Fruit fly (Drosophila melanogaster) whole organism, embryonic: ENCODE measurements around the gene CG31131.

ENCODE experiments used
- Awh ChIP-seq: fragments of 200-800 bp; sonication (Bioruptor generic); IDR thresholded peaks from 2 replicates; pipeline ENCODE4, ENCODE4 v1.3.6; 2022; ENCODE audit warnings: missing biosample characterization, missing genetic modification characterization
- Bteb2 ChIP-seq: fragments of 200-800 bp; sonication (Bioruptor generic); optimal IDR thresholded peaks from 2 replicates; lab custom pipeline; 2016; ENCODE audit warnings: missing biosample characterization, missing genetic modification characterization
- CG10209 ChIP-seq: fragments of 200-800 bp; sonication (Bioruptor generic); optimal IDR thresholded peaks from 3 replicates; lab custom pipeline; 2017; ENCODE audit warnings: missing biosample characterization, mild to moderate bottlenecking, missing genetic modification characterization, missing genetic modification reagents
- CG10959 ChIP-seq: fragments of 200-800 bp; sonication (Bioruptor generic); IDR thresholded peaks from 2 replicates; pipeline ENCODE4 v1.3.6; 2022; ENCODE audit warnings: missing biosample characterization, missing genetic modification characterization
- CG11695 ChIP-seq: fragments of 200-800 bp; sonication (Bioruptor generic); IDR thresholded peaks from 3 replicates; pipeline ENCODE4 v1.3.6; 2022; ENCODE audit warnings: missing biosample characterization, missing genetic modification characterization
- CG12219 ChIP-seq: fragments of 200-800 bp; sonication (Bioruptor generic); optimal IDR thresholded peaks from 3 replicates; lab custom pipeline; 2018; ENCODE audit warnings: missing biosample characterization, mild to moderate bottlenecking, missing genetic modification characterization
- CG13123 ChIP-seq: fragments of 200-800 bp; sonication (Bioruptor generic); optimal IDR thresholded peaks from 2 replicates; lab custom pipeline; 2016; ENCODE audit warnings: missing biosample characterization, missing genetic modification characterization
- CG13287 ChIP-seq: fragments of 200-800 bp; sonication (Bioruptor generic); IDR thresholded peaks from 2 replicates; pipeline ENCODE4 v1.3.6; 2022; ENCODE audit warnings: missing biosample characterization, missing genetic modification characterization; ENCODE audit not compliant: partially characterized antibody
- CG15696 ChIP-seq: fragments of 200-800 bp; sonication (Bioruptor generic); optimal IDR thresholded peaks from 2 replicates; lab custom pipeline; 2019; ENCODE audit warnings: missing biosample characterization, mild to moderate bottlenecking, missing genetic modification characterization, moderate library complexity
- CG1602 ChIP-seq: fragments of 200-800 bp; sonication (Bioruptor generic); optimal IDR thresholded peaks from 3 replicates; lab custom pipeline; 2016; ENCODE audit warnings: missing biosample characterization, missing genetic modification characterization
- CG18599 ChIP-seq: fragments of 200-800 bp; sonication (Bioruptor generic); optimal IDR thresholded peaks from 3 replicates; lab custom pipeline; 2017; ENCODE audit warnings: missing biosample characterization, missing genetic modification characterization, mild to moderate bottlenecking, moderate library complexity, missing genetic modification reagents
- CG30020 ChIP-seq: fragments of 200-800 bp; optimal IDR thresholded peaks from 2 replicates; lab custom pipeline; 2019; ENCODE audit warnings: missing biosample characterization, mild to moderate bottlenecking, missing genetic modification characterization, moderate library complexity
- CG31388 ChIP-seq: fragments of 200-800 bp; sonication (Bioruptor generic); optimal IDR thresholded peaks from 2 replicates; lab custom pipeline; 2016; ENCODE audit warnings: missing biosample characterization, missing genetic modification characterization
- CG3407 ChIP-seq: fragments of 200-800 bp; sonication (Bioruptor generic); optimal IDR thresholded peaks from 2 replicates; lab custom pipeline; 2018; ENCODE audit warnings: missing biosample characterization, mild to moderate bottlenecking, missing genetic modification characterization
- CG3995 ChIP-seq: fragments of 200-800 bp; sonication (Bioruptor generic); optimal IDR thresholded peaks from 3 replicates; lab custom pipeline; 2016; ENCODE audit warnings: missing biosample characterization, missing genetic modification characterization
- CG4820 ChIP-seq: fragments of 200-800 bp; sonication (Bioruptor generic); optimal IDR thresholded peaks from 3 replicates; lab custom pipeline; 2016; ENCODE audit warnings: missing biosample characterization, missing genetic modification characterization
- CG6683 ChIP-seq: fragments of 200-800 bp; sonication (Bioruptor generic); optimal IDR thresholded peaks from 2 replicates; lab custom pipeline; 2017; ENCODE audit warnings: missing biosample characterization, mild to moderate bottlenecking, missing genetic modification characterization, missing genetic modification reagents
- CG7928 ChIP-seq: fragments of 200-800 bp; sonication (Bioruptor generic); optimal IDR thresholded peaks from 2 replicates; lab custom pipeline; 2017; ENCODE audit warnings: missing biosample characterization, mild to moderate bottlenecking, missing genetic modification characterization
- Deaf1 ChIP-seq: fragments of 200-800 bp; optimal IDR thresholded peaks from 3 replicates; lab custom pipeline; 2019; ENCODE audit warnings: missing biosample characterization, mild to moderate bottlenecking, missing genetic modification characterization, moderate library complexity
- Meics ChIP-seq: fragments of 200-800 bp; sonication (Bioruptor generic); optimal IDR thresholded peaks from 2 replicates; lab custom pipeline; 2017; ENCODE audit warnings: missing biosample characterization, mild to moderate bottlenecking, missing genetic modification characterization
- Opbp ChIP-seq: fragments of 200-800 bp; sonication (Bioruptor generic); IDR thresholded peaks from 3 replicates; pipeline ENCODE4 v1.3.6; 2022; ENCODE audit warnings: missing biosample characterization, missing genetic modification characterization; ENCODE audit not compliant: partially characterized antibody
- PHDP ChIP-seq: fragments of 200-800 bp; sonication (Bioruptor generic); optimal IDR thresholded peaks from 3 replicates; lab custom pipeline; 2018; ENCODE audit warnings: missing biosample characterization, mild to moderate bottlenecking, missing genetic modification characterization, moderate library complexity
- Ptx1 ChIP-seq: fragments of 200-800 bp; sonication (Bioruptor generic); IDR thresholded peaks from 2 replicates; pipeline ENCODE4 v1.3.6; 2022; ENCODE audit warnings: missing biosample characterization, missing genetic modification characterization
- Ssrp ChIP-seq: fragments of 200-800 bp; sonication (Bioruptor generic); optimal IDR thresholded peaks from 2 replicates; lab custom pipeline; 2018; ENCODE audit warnings: missing biosample characterization, mild to moderate bottlenecking, missing genetic modification characterization, moderate library complexity
- TFAM ChIP-seq: fragments of 200-800 bp; sonication (Bioruptor generic); optimal IDR thresholded peaks from 2 replicates; lab custom pipeline; 2017; ENCODE audit warnings: missing biosample characterization, missing genetic modification characterization, inconsistent platforms
- aop ChIP-seq: fragments of 200-800 bp; sonication (Bioruptor generic); IDR thresholded peaks from 2 replicates; pipeline ENCODE4 v1.3.6; 2022; ENCODE audit warnings: missing biosample characterization, missing genetic modification characterization
- ato ChIP-seq: fragments of 200-800 bp; sonication (Bioruptor generic); IDR thresholded peaks from 2 replicates; pipeline ENCODE4 v1.3.6; 2022; ENCODE audit warnings: missing biosample characterization, missing genetic modification characterization; ENCODE audit not compliant: partially characterized antibody
- cato ChIP-seq: fragments of 200-800 bp; sonication (Bioruptor generic); optimal IDR thresholded peaks from 2 replicates; lab custom pipeline; 2016; ENCODE audit warnings: missing biosample characterization, missing genetic modification characterization, borderline replicate concordance
- cg ChIP-seq: fragments of 200-800 bp; sonication (Bioruptor generic); optimal IDR thresholded peaks from 3 replicates; lab custom pipeline; 2019; ENCODE audit warnings: missing biosample characterization, mild to moderate bottlenecking, missing genetic modification characterization, moderate library complexity
- ci ChIP-seq: fragments of 200-800 bp; sonication (Bioruptor generic); IDR thresholded peaks from 3 replicates; pipeline ENCODE4 v1.3.6; 2022; ENCODE audit warnings: missing biosample characterization, missing genetic modification characterization
- croc ChIP-seq: fragments of 200-800 bp; sonication (Bioruptor generic); conservative IDR thresholded peaks from 3 replicates; pipeline ENCODE4 v1.3.6; 2022; ENCODE audit warnings: missing biosample characterization, missing genetic modification characterization
- emc ChIP-seq: fragments of 200-800 bp; sonication (Bioruptor generic); optimal IDR thresholded peaks from 2 replicates; lab custom pipeline; 2016; ENCODE audit warnings: missing biosample characterization, missing genetic modification characterization
- eyg ChIP-seq: fragments of 200-800 bp; sonication (Bioruptor generic); optimal IDR thresholded peaks from 3 replicates; lab custom pipeline; 2016; ENCODE audit warnings: missing biosample characterization, missing genetic modification characterization
- fd102C ChIP-seq: fragments of 200-800 bp; sonication (Bioruptor generic); optimal IDR thresholded peaks from 2 replicates; lab custom pipeline; 2018; ENCODE audit warnings: missing biosample characterization, mild to moderate bottlenecking, missing genetic modification characterization, moderate library complexity
- gfzf ChIP-seq: fragments of 200-800 bp; sonication (Bioruptor generic); optimal IDR thresholded peaks from 2 replicates; lab custom pipeline; 2016; ENCODE audit warnings: missing biosample characterization, mild to moderate bottlenecking, missing genetic modification characterization, moderate library complexity
- ham ChIP-seq: fragments of 200-800 bp; sonication (Bioruptor generic); IDR thresholded peaks from 2 replicates; pipeline ENCODE4 v1.3.6; 2022; ENCODE audit warnings: missing biosample characterization, missing genetic modification characterization
- her ChIP-seq: fragments of 200-800 bp; sonication (Bioruptor generic); optimal IDR thresholded peaks from 2 replicates; lab custom pipeline; 2016; ENCODE audit warnings: missing biosample characterization, missing genetic modification characterization
- ken ChIP-seq: fragments of 200-800 bp; sonication (Bioruptor generic); IDR thresholded peaks from 3 replicates; pipeline ENCODE4 v1.3.6; 2022; ENCODE audit warnings: missing biosample characterization, missing genetic modification characterization
- luna ChIP-seq: fragments of 200-800 bp; sonication (Bioruptor generic); optimal IDR thresholded peaks from 2 replicates; lab custom pipeline; 2016; ENCODE audit warnings: missing biosample characterization, missing genetic modification characterization
- maf-S ChIP-seq: fragments of 200-800 bp; sonication (Bioruptor generic); optimal IDR thresholded peaks from 2 replicates; lab custom pipeline; 2016; ENCODE audit warnings: missing biosample characterization, missing genetic modification characterization
- nau ChIP-seq: fragments of 200-800 bp; sonication (Bioruptor generic); optimal IDR thresholded peaks from 3 replicates; lab custom pipeline; 2017; ENCODE audit warnings: missing biosample characterization, mild to moderate bottlenecking, missing genetic modification characterization, missing genetic modification reagents
- nerfin-1 ChIP-seq: fragments of 200-800 bp; sonication (Bioruptor generic); optimal IDR thresholded peaks from 3 replicates; lab custom pipeline; 2019; ENCODE audit warnings: missing biosample characterization, mild to moderate bottlenecking, missing genetic modification characterization, moderate library complexity
- pfk ChIP-seq: fragments of 200-800 bp; sonication (Bioruptor generic); optimal IDR thresholded peaks from 2 replicates; lab custom pipeline; 2018; ENCODE audit warnings: missing biosample characterization, mild to moderate bottlenecking, missing genetic modification characterization, moderate library complexity
- salm ChIP-seq: fragments of 200-800 bp; sonication (Bioruptor generic); optimal IDR thresholded peaks from 2 replicates; lab custom pipeline; 2018; ENCODE audit warnings: missing biosample characterization, mild to moderate bottlenecking, missing genetic modification characterization
- slou ChIP-seq: fragments of 200-800 bp; sonication (Bioruptor generic); optimal IDR thresholded peaks from 3 replicates; lab custom pipeline; 2016; ENCODE audit warnings: missing biosample characterization, missing genetic modification characterization
- so ChIP-seq: fragments of 200-800 bp; sonication (Bioruptor generic); IDR thresholded peaks from 3 replicates; pipeline ENCODE4 v1.3.6; 2022; ENCODE audit warnings: missing biosample characterization, missing genetic modification characterization
- sqz ChIP-seq: fragments of 200-800 bp; sonication (Bioruptor generic); optimal IDR thresholded peaks from 3 replicates; lab custom pipeline; 2018; ENCODE audit warnings: missing biosample characterization, mild to moderate bottlenecking, missing genetic modification characterization
- sr ChIP-seq: fragments of 200-800 bp; sonication (Bioruptor generic); IDR thresholded peaks from 3 replicates; pipeline ENCODE4 v1.3.6; 2022; ENCODE audit warnings: missing biosample characterization, missing genetic modification characterization
- ssp ChIP-seq: fragments of 200-800 bp; sonication (Bioruptor generic); IDR thresholded peaks from 2 replicates; pipeline ENCODE4 v1.3.6; 2022; ENCODE audit warnings: missing biosample characterization, missing genetic modification characterization
- zfh1 ChIP-seq: fragments of 200-800 bp; sonication (Bioruptor generic); IDR thresholded peaks from 3 replicates; pipeline ENCODE4 v1.3.6; 2022; ENCODE audit warnings: missing biosample characterization, missing genetic modification characterization

The CG31131 gene

dm6 chr3R:27922673-27923175 is 40.3 kb downstream of the CG31131 start, which contains the start of gene RpL4 (continued):
- TF ChIP-seq cato (GFP tag; lab: Kevin White, UChicago) (peak; percentile 62), eyg (GFP tag; lab: Kevin White, UChicago) (peak; percentile 73), pfk (GFP tag; lab: Kevin White, UChicago) (peak; percentile 83), CG1602 (GFP tag; lab: Kevin White, UChicago) (peak; percentile 39), croc (no peak), CG6683 (GFP tag; lab: Kevin White, UChicago) (peak; percentile 69), ssp (GFP tag; lab: Robert Waterston, UW) (no peak), CG4820 (GFP tag; lab: Kevin White, UChicago) (peak; percentile 56), PHDP (peak; percentile 82), aop (GFP tag; lab: Robert Waterston, UW) (no peak), CG7928 (GFP tag; lab: Kevin White, UChicago) (peak; percentile 56), CG31388 (GFP tag; lab: Kevin White, UChicago) (peak; percentile 9), CG13287 (GFP tag; lab: Robert Waterston, UW) (no peak; the same call in 1 of the 2 replicates), fd102C (GFP tag; lab: Kevin White, UChicago) (peak; percentile 84), Deaf1 (tag; lab: Kevin White, UChicago) (peak; percentile 17), her (GFP tag; lab: Kevin White, UChicago) (peak; percentile 68), TFAM (GFP tag; lab: Kevin White, UChicago) (peak; percentile 31), CG15696 (tag; lab: Kevin White, UChicago) (no peak), Bteb2 (GFP tag; lab: Kevin White, UChicago) (peak; percentile 72), ken (GFP tag; lab: Robert Waterston, UW) (peak; percentile 83), CG10959 (no peak; the same call in 1 of the 2 replicates), ci (GFP tag; lab: Robert Waterston, UW) (peak; percentile 97), gfzf (GFP tag; lab: Kevin White, UChicago) (peak; percentile 4), ham (GFP tag; lab: Robert Waterston, UW) (no peak), cg (GFP tag; lab: Kevin White, UChicago) (no peak), Awh (GFP tag; lab: Robert Waterston, UW) (peak; percentile 84), CG3995 (GFP tag; lab: Kevin White, UChicago) (peak; percentile 55), Ptx1 (peak; percentile 71), so (GFP tag; lab: Robert Waterston, UW) (peak; percentile 70; the same call in 2 of the 3 replicates), sqz (peak; percentile 90), CG11695 (GFP tag; lab: Robert Waterston, UW) (peak; percentile 70), sr (GFP tag; lab: Robert Waterston, UW) (peak; percentile 89), luna (peak; percentile 79), Meics (GFP tag; lab: Kevin White, UChicago) (peak; percentile 93), salm (tag; lab: Kevin White, UChicago) (peak; percentile 76), ato (no peak), CG18599 (GFP tag; lab: Kevin White, UChicago) (peak; percentile 81), Opbp (0 out of 3 replicates have a peak, but pooled peaks have one; percentile 31), maf-S (GFP tag; lab: Kevin White, UChicago) (peak; percentile 56), CG30020 (tag; lab: Kevin White, UChicago) (peak; percentile 38), nau (GFP tag; lab: Kevin White, UChicago) (peak; percentile 82), CG12219 (GFP tag; lab: Kevin White, UChicago) (peak; percentile 78), CG13123 (peak; percentile 65), zfh1 (GFP tag; lab: Robert Waterston, UW) (peak; percentile 91), nerfin-1 (tag; lab: Kevin White, UChicago) (peak; percentile 67), CG3407 (peak; percentile 85), Ssrp (tag; lab: Kevin White, UChicago) (peak; percentile 40), emc (peak; percentile 66), slou (GFP tag; lab: Kevin White, UChicago) (peak; percentile 35), CG10209 (GFP tag; lab: Kevin White, UChicago) (peak; percentile 91)
